Worm (Caenorhabditis elegans) whole organism, midembryonic: ENCODE results near the gene epc-1.
A peak's percentile ranks its signal among the peaks of the same experiment; 100 is the strongest.

Experiments used
- T22C8.4 ChIP-seq: fragments of 200-800 bp; sonication (Bioruptor generic); IDR thresholded peaks from 2 replicates; pipeline ENCODE4 v1.3.6; 2022; ENCODE audit warnings: missing genetic modification characterization, missing compliant biosample characterization
- cog-1 ChIP-seq: sonication (generic microtip); optimal IDR thresholded peaks from 2 replicates; lab custom pipeline; 2016; ENCODE audit warnings: missing genetic modification characterization, missing compliant biosample characterization
- flt-1 ChIP-seq: fragments of 200-800 bp; sonication (Bioruptor generic); IDR thresholded peaks from 2 replicates; pipeline ENCODE4 v1.3.6; 2022; ENCODE audit warnings: missing genetic modification characterization, missing compliant biosample characterization
- klf-2 ChIP-seq: fragments of 200-800 bp; sonication (Bioruptor generic); conservative IDR thresholded peaks from 2 replicates; pipeline ENCODE4 v1.3.6; 2022; ENCODE audit warnings: missing genetic modification reagents, missing genetic modification characterization, missing compliant biosample characterization
- med-1 ChIP-seq: sonication (generic microtip); optimal IDR thresholded peaks from 2 replicates; lab custom pipeline; 2017; ENCODE audit warnings: missing genetic modification characterization, mild to moderate bottlenecking, missing compliant biosample characterization, antibody characterized with exemption, missing genetic modification reagents; ENCODE audit not compliant: insufficient read depth
- ref-1 ChIP-seq: fragments of 200-800 bp; sonication (Bioruptor generic); conservative IDR thresholded peaks from 2 replicates; pipeline ENCODE4 v1.3.6; 2022; ENCODE audit warnings: missing genetic modification reagents, missing genetic modification characterization, missing compliant biosample characterization
- tab-1 ChIP-seq: fragments of 200-800 bp; sonication (Bioruptor generic); IDR thresholded peaks from 2 replicates; pipeline ENCODE4 v1.3.6; 2022; ENCODE audit warnings: missing genetic modification characterization, missing compliant biosample characterization
- ztf-23 ChIP-seq: fragments of 200-800 bp; sonication (Bioruptor generic); IDR thresholded peaks from 2 replicates; pipeline ENCODE4 v1.3.6; 2022; ENCODE audit warnings: missing genetic modification reagents, missing genetic modification characterization, missing compliant biosample characterization
- ztf-29 ChIP-seq: fragments of 200-800 bp; sonication (Bioruptor generic); IDR thresholded peaks from 2 replicates; pipeline ENCODE4 v1.3.6; 2022; ENCODE audit warnings: missing genetic modification reagents, missing genetic modification characterization, missing compliant biosample characterization

epc-1 gene

DNA sequence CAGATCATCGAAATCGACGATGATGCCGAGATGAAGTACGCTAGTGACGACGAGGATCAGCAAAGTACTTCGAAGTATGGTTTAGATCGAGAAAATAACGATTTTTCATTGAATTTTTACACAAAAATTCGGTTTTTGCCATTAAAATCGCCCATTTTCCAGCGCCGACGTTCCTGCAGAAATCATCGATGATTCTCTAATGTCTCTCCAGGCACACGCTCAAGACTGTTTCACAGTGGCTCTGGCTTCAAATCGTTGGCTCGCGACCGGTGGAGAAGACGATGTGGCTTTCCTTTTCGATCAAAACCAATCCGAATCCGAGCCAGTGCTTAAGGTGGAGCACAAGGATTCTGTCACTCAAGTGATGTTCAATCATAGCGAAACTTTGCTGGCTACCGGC, 1.0 kb upstream of the epc-1 start:
- TF ChIP-seq ref-1 (GFP tag; lab: Robert Waterston, UW): no peak
- no peak for TF ChIP-seq T22C8.4
- TF ChIP-seq med-1 (GFP tag; lab: Kevin White, UChicago): no peak
- no peak for TF ChIP-seq klf-2
- TF ChIP-seq flt-1: no peak
- TF ChIP-seq ztf-23 (GFP tag; lab: Robert Waterston, UW): no peak
- TF ChIP-seq cog-1: no peak
- TF ChIP-seq tab-1 (GFP tag; lab: Robert Waterston, UW): no peak
- TF ChIP-seq ztf-29 (GFP tag; lab: Robert Waterston, UW): no peak

ce11 chrIII:12608989-12609388, 603 bp upstream of the epc-1 start, which contains the start of gene Y111B2A.12:
TSS of gene Y111B2A.12 (plus strand) at chrIII:12609289.
- TF ChIP-seq T22C8.4: no peak
- no peak for TF ChIP-seq tab-1 (GFP tag; lab: Robert Waterston, UW)
- TF ChIP-seq ztf-29 (GFP tag; lab: Robert Waterston, UW): no peak
- no peak for TF ChIP-seq klf-2
- TF ChIP-seq med-1 (GFP tag; lab: Kevin White, UChicago): no peak

DNA sequence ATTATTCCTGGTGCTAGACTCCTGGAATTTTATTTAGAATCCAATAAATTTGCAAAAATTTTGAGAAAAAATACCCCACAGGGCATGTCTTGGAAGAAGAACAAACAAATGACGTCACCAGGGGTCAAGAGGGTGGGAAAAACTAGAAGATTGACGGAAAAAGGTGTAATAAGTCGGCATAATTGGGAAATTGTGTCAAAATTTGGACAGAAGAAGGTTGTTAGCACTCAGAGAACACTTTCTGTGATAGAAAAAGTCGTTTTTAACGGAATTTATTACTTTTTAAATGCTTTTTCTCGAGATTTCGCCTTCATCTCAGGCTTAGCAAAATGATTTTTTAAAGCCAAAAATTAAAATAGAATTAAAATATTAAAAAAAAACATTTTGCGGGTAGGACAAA, 1.1 kb downstream of the epc-1 start:
- TF ChIP-seq klf-2 (0 out of 2 replicates have a peak, but pooled peaks have one; percentile 9), ref-1 (GFP tag; lab: Robert Waterston, UW) (no peak)

- no peak for TF ChIP-seq ref-1 (GFP tag; lab: Robert Waterston, UW)
- no peak for TF ChIP-seq flt-1
- no peak for TF ChIP-seq T22C8.4
Measured at ce11 chrIII:12606175-12606574, 2.2 kb downstream of the epc-1 start.

- no peak for TF ChIP-seq klf-2
- no peak for TF ChIP-seq cog-1
- no peak for TF ChIP-seq tab-1 (GFP tag; lab: Robert Waterston, UW)
- no peak for TF ChIP-seq T22C8.4
- no peak for TF ChIP-seq med-1 (GFP tag; lab: Kevin White, UChicago)
Measured at ce11 chrIII:12602070-12602469, 6.3 kb downstream of the epc-1 start.

DNA sequence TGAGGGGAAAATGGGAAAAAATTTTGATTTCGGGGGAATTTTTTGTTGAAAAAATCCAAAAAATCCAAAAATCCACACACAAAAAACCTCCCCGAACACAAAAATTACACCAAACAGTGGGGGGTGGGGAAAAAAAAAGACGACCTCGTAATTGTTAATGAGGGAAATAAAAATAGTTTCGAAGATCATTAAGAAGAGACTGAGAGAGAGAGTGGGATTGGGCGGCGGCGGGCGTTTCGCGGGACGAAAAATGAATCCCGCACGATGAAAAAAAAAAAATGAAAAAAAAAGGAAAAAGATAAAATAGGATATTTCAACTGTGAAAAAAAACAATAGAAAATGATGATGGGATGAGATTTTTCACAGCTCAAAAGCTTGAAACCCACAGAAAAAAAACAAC, 8.7 kb downstream of the epc-1 start, which contains the start of gene gldi-8:
Gene gldi-8, minus strand, starts transcription at position 58 of the 400 bp plus-strand sequence.
- TF ChIP-seq ztf-23 (GFP tag; lab: Robert Waterston, UW) (0 out of 2 replicates have a peak, but pooled peaks have one; percentile 43), flt-1 (no peak)

DNA sequence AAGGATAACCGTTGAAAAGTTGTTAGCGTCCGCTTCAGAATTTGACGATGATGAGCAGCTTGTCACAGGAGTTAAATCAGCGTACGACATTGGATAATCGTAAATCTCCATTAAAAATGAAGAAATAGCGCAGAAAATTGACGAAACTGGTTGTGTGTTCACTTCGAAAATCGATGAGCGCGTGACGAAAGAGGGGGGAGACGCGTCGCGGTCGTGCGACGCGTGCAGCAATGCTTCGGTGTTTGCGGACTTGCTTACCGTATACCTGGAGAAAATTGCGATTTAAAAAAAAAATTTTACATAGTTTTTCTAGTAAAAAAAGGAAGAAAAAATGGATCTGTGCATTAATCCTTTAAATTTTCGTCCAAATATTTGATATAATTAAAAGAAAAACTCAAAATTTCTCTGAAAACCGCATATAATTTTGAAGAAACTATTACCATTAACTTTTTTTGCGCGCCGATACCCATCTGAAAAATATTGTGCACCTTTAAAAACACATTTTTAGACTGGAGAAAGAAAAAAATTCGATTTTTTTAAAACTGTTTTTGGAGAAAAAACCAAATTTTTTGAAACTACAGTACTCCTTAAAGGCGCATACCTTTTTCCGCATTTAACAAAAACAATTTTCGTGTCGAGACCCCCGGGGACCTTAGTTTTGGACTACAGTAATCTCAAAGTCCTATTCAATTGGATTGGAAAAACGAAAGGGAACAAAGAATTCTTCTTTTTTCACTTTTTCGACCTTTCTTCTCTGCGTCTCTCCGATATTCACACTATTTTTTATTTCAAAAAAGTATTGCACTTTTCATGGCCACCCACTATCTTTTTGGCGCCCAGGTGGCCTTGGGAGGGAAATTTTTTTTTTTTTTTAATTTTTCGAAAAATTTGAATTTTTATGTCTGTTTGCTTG, 9.7 kb downstream of the epc-1 start:
- TF ChIP-seq ztf-23 (GFP tag; lab: Robert Waterston, UW) (peak; percentile 61), ztf-29 (GFP tag; lab: Robert Waterston, UW) (no peak), T22C8.4 (peak; percentile 82), cog-1 (peak; percentile 45)

DNA sequence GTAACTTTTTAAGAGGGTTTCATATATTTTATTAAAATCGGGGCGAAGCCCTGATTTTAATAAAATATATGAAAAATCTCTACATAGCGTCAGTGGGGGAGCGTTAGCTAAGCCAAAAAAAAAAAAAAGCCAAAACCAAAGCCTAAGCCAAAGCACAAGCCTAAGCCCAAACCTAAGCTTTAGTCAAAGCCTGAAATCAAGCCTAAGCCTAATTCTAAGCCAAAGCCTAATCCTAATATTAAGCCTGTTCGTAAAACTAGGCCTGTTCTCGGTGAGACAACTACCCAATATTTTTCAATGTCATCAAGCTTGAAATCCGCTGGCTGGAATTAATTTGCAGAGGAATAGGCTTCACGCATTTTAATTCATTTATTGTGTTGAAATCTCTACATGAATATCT, 12.7 kb downstream of the epc-1 start:
- TF ChIP-seq ztf-29 (GFP tag; lab: Robert Waterston, UW): no peak
- no peak for TF ChIP-seq ref-1 (GFP tag; lab: Robert Waterston, UW)
- no peak for TF ChIP-seq T22C8.4
- no peak for TF ChIP-seq tab-1 (GFP tag; lab: Robert Waterston, UW)
- TF ChIP-seq med-1 (GFP tag; lab: Kevin White, UChicago): no peak
- no peak for TF ChIP-seq flt-1
- no peak for TF ChIP-seq klf-2
- TF ChIP-seq ztf-23 (GFP tag; lab: Robert Waterston, UW): no peak
- no peak for TF ChIP-seq cog-1

DNA sequence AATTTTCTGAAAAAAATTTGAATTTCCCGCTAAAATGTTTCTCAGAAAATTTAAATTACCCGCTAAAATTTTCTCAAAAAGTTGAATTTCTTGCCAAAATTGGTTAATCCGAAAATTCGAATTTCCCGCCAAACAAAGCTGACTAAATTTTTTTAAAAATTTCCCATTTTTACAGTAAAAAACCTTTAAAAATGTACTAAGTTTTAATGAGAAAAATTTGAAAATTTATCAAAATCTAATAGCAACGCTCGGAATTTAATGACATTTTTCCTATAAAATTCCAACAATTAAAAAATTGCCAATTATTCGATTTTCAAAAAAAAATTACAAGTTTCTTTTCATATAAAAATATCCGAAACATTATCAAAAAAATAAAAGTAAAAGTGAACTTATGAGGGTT, 16.5 kb downstream of the epc-1 start:
- TF ChIP-seq flt-1: no peak
- TF ChIP-seq T22C8.4: no peak
- no peak for TF ChIP-seq ref-1 (GFP tag; lab: Robert Waterston, UW)
- TF ChIP-seq ztf-23 (GFP tag; lab: Robert Waterston, UW): no peak
- no peak for TF ChIP-seq klf-2
- no peak for TF ChIP-seq cog-1
- no peak for TF ChIP-seq tab-1 (GFP tag; lab: Robert Waterston, UW)
- TF ChIP-seq ztf-29 (GFP tag; lab: Robert Waterston, UW): no peak
- no peak for TF ChIP-seq med-1 (GFP tag; lab: Kevin White, UChicago)

DNA sequence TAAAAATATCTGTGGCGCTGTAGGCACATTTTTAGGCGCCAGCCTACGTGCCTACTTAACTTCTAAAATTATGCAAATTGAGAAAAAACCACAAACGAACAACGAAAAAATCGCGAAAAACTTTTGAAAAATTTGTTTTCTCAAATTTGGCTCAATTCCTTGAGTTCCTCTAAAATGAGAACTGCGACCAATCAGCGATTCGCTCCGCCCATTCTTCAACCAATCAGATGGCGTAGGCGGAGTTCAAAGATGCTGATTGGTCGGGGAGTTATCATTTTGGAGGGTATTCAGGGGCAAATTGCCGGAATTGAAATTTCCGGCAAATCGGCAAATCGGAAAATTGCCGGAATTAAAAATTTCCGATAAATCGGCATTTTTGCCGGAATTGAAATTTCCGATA, 22.5 kb downstream of the epc-1 start:
- TF ChIP-seq cog-1 (no peak), ztf-23 (GFP tag; lab: Robert Waterston, UW) (0 out of 2 replicates have a peak, but pooled peaks have one; percentile 6)

DNA sequence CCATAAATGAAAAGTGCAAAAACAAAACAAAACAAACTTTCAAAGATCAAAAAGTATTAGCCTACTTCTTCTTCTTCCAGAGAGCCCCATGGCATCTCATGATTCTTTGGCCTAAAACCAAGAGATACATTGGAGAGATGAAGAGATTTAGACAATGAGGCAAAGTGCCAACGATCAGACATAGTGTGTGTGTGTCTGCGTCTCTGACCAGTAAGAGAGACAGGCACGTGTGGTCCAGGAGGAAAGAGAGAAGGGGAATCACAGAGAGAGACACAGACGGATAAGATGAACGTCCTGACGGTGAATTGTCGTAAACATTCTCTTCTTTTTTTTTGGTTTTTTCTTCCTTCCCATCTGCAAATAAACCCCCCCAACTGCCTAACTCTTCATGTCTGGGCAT, 24.9 kb downstream of the epc-1 start:
- TF ChIP-seq tab-1 (GFP tag; lab: Robert Waterston, UW): no peak
- peak; percentile 77 for TF ChIP-seq ref-1 (GFP tag; lab: Robert Waterston, UW)
- TF ChIP-seq klf-2: no peak
- peak; percentile 82 for TF ChIP-seq cog-1
- TF ChIP-seq ztf-23 (GFP tag; lab: Robert Waterston, UW): no peak
- TF ChIP-seq ztf-29 (GFP tag; lab: Robert Waterston, UW): no peak
- no peak for TF ChIP-seq med-1 (GFP tag; lab: Kevin White, UChicago)
- TF ChIP-seq T22C8.4: no peak
- 0 out of 2 replicates have a peak, but pooled peaks have one; percentile 41 for TF ChIP-seq flt-1
